Fruit fly (Drosophila melanogaster): ENCODE data around the gene ncm.
A peak's percentile ranks its signal among the peaks of the same experiment; 100 is the strongest.

Gene ncm

DNA sequence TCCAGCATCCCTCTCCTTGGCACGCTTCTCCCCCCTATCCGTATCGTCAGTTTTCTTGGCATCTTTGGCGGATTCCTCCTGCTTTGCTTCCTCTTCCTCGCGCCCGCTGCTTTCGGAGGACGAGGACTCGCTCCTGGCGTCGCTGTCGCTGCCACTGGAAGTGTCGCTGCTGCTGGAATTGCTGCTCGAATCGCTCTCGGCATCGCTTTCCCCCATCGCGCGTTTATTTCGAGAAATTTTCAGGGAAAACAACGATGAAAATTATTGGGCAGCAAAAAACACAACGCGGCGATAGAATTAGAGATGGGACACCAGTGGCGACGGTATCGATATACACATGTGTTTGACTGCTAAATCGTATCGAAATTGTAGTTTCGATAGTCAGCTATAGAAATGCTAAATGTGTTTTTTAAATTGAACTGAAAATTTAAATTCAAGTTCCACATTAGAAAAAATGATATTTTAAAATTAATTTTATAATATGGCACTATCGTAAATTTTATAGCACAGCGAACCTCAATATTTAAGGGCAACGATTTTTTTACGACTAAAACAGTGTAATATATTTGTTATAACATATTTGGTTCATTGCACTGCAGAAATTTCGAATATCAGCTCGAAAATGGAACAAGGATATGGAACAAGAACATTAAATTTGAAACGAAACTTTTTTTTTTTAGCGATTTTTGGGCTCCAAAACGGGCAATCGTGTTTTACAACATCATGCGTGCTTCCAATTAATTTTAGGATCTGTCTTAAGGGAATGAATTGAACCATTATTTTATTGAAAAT is at the start of gene ncm (continued):
- TF ChIP-seq CG14667 (GFP tag; IDR thresholded peaks at IDR 0.05) (no peak), CG7839 (tag; optimal IDR thresholded peaks at IDR 0.05) (no peak), MTF-1 (GFP tag; optimal IDR thresholded peaks at IDR 0.05; ENCODE audit: borderline replicate concordance) (no peak), CG6683 (GFP tag; optimal IDR thresholded peaks at IDR 0.05) (no peak), CG2129 (GFP tag; IDR thresholded peaks at IDR 0.05; ENCODE audit: partially characterized antibody) (peak; percentile 71), Gug (GFP tag; IDR thresholded peaks at IDR 0.05) (no peak), CG12659 (GFP tag; optimal IDR thresholded peaks at IDR 0.05) (peak; percentile 53), CG8944 (GFP tag; optimal IDR thresholded peaks at IDR 0.05) (no peak), CG18476 (GFP tag; optimal IDR thresholded peaks at IDR 0.05) (no peak), CG9215 (GFP tag; IDR thresholded peaks at IDR 0.05) (no peak), yki (optimal IDR thresholded peaks at IDR 0.05) (no peak), CG18764 (GFP tag; optimal IDR thresholded peaks at IDR 0.05) (peak; percentile 36), CG18599 (GFP tag; optimal IDR thresholded peaks at IDR 0.05) (no peak), Six4 (GFP tag; optimal IDR thresholded peaks at IDR 0.05) (no peak), pfk (GFP tag; optimal IDR thresholded peaks at IDR 0.05) (peak; percentile 88), pzg (GFP tag; optimal IDR thresholded peaks at IDR 0.05) (peak; percentile 68), chn (GFP tag; optimal IDR thresholded peaks at IDR 0.05) (no peak), Camta (GFP tag; optimal IDR thresholded peaks at IDR 0.05) (no peak), CG2120 (GFP tag; optimal IDR thresholded peaks at IDR 0.05) (peak; percentile 25), h (optimal IDR thresholded peaks at IDR 0.05) (no peak), CG34376 (GFP tag; optimal IDR thresholded peaks at IDR 0.05) (no peak), run (tag; optimal IDR thresholded peaks at IDR 0.05) (no peak), CG17361 (GFP tag; IDR thresholded peaks at IDR 0.05) (no peak; the same call in 1 of the 3 replicates), CG15601 (tag; optimal IDR thresholded peaks at IDR 0.05) (peak; percentile 19), ERR (GFP tag; optimal IDR thresholded peaks at IDR 0.05) (no peak), chif (GFP tag; optimal IDR thresholded peaks at IDR 0.05) (no peak), CG13424 (tag; optimal IDR thresholded peaks at IDR 0.05) (peak; percentile 12), kay (GFP tag; optimal IDR thresholded peaks at IDR 0.05) (no peak), CG8478 (optimal IDR thresholded peaks at IDR 0.05) (no peak), ab (GFP tag; optimal IDR thresholded peaks at IDR 0.05) (no peak), CG4424 (GFP tag; optimal IDR thresholded peaks at IDR 0.05) (peak; percentile 39), Xbp1 (GFP tag; optimal IDR thresholded peaks at IDR 0.05) (peak; percentile 27), CG12104 (GFP tag; optimal IDR thresholded peaks at IDR 0.05) (no peak), Fer1 (GFP tag; optimal IDR thresholded peaks at IDR 0.05) (no peak), dm (GFP tag; optimal IDR thresholded peaks at IDR 0.05) (peak; percentile 46)

DNA sequence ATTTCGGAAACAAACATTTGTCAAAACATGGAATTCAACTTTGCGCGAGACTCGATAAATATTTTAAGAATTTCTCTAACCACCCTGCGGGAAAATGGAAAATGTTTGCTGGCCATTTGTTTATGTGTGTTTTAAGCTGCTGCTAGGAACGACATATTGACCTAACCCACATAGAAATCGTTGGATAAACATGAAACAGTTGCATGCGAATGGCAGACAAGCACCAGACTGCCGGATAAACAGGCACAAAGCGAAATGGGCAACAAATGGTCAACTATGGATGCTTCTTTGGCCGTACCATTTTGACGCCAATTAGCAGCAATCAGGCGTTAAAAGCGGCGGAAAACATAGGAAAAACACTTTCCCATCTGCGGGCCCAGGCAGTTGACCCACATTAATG is 48.1 kb upstream of the ncm start:
- TF ChIP-seq CG1792 (GFP tag; optimal IDR thresholded peaks at IDR 0.05) (no peak), Hmr (GFP tag; optimal IDR thresholded peaks at IDR 0.05) (no peak), hb (GFP tag; IDR thresholded peaks at IDR 0.05; ENCODE audit: partially characterized antibody) (no peak), lola (GFP tag; optimal IDR thresholded peaks at IDR 0.05) (no peak), ham (GFP tag; IDR thresholded peaks at IDR 0.05) (no peak), oc (tag; optimal IDR thresholded peaks at IDR 0.05) (peak; percentile 20), CG4707 (GFP tag; optimal IDR thresholded peaks at IDR 0.05) (peak; percentile 45), Xrp1 (GFP tag; IDR thresholded peaks at IDR 0.05) (peak; percentile 67), bsh (GFP tag; optimal IDR thresholded peaks at IDR 0.05) (peak in 1 of 2 experiments; percentile 53), CG12071 (GFP tag; optimal IDR thresholded peaks at IDR 0.05) (peak; percentile 29), en (GFP tag; optimal IDR thresholded peaks at IDR 0.05) (no peak), CG33213 (GFP tag; optimal IDR thresholded peaks at IDR 0.05) (peak; percentile 0), sima (GFP tag; optimal IDR thresholded peaks at IDR 0.05) (no peak), HLHmδ (GFP tag; optimal IDR thresholded peaks at IDR 0.05) (peak; percentile 47), tna (GFP tag; IDR thresholded peaks at IDR 0.05; ENCODE audit: partially characterized antibody) (no peak), gce (GFP tag; IDR thresholded peaks at IDR 0.05) (no peak), CG15696 (tag; optimal IDR thresholded peaks at IDR 0.05) (peak; percentile 51)

All from whole organism, embryonic.